Worm (Caenorhabditis elegans) whole organism, L2 larva: ENCODE measurements around the gene F21D9.4.
"Not testable (repeated sequence)": the region's sequence is repeated elsewhere in the genome, so short reads cannot be mapped to it uniquely, and the experiment has no call there.

ENCODE experiments used
- C34F6.9 ChIP-seq: fragments of 150-350 bp; optimal IDR thresholded peaks from 2 replicates; lab custom pipeline; 2014; ENCODE audit warnings: missing biosample characterization, missing genetic modification characterization
- F13H6.1 ChIP-seq: sonication (generic microtip); optimal IDR thresholded peaks from 2 replicates; lab custom pipeline; 2016; ENCODE audit warnings: missing genetic modification characterization, missing compliant biosample characterization
- R02D3.7 ChIP-seq: fragments of 150-350 bp; optimal IDR thresholded peaks from 2 replicates; lab custom pipeline; 2014; ENCODE audit warnings: missing biosample characterization, missing genetic modification characterization
- Y55F3AM.14 ChIP-seq: fragments of 200-800 bp; sonication (Bioruptor generic); optimal IDR thresholded peaks from 2 replicates; lab custom pipeline; 2018; ENCODE audit warnings: mild to moderate bottlenecking, missing genetic modification characterization, missing compliant biosample characterization
- aly-2 ChIP-seq: fragments of 150-350 bp; optimal IDR thresholded peaks from 2 replicates; lab custom pipeline; 2014; ENCODE audit warnings: missing biosample characterization, missing genetic modification characterization
- ama-1 ChIP-seq: fragments of 150-350 bp; optimal IDR thresholded peaks from 2 replicates; lab custom pipeline; 2018; ENCODE audit warnings: inconsistent platforms
- blmp-1 ChIP-seq: sonication (generic microtip); optimal IDR thresholded peaks from 2 replicates; lab custom pipeline; 2017; ENCODE audit warnings: missing genetic modification characterization, mild to moderate bottlenecking, missing compliant biosample characterization, antibody characterized with exemption, moderate library complexity; ENCODE audit not compliant: insufficient read depth
- ceh-16 ChIP-seq: fragments of 150-350 bp; optimal IDR thresholded peaks from 2 replicates; lab custom pipeline; 2014; ENCODE audit warnings: missing biosample characterization, missing genetic modification characterization
- crh-2 ChIP-seq: sonication (generic microtip); optimal IDR thresholded peaks from 2 replicates; lab custom pipeline; 2017; ENCODE audit warnings: missing biosample characterization, missing genetic modification characterization
- dmd-4 ChIP-seq: sonication (generic microtip); optimal IDR thresholded peaks from 2 replicates; lab custom pipeline; 2017; ENCODE audit warnings: missing biosample characterization, missing genetic modification characterization
- egl-27 ChIP-seq: sonication (generic microtip); optimal IDR thresholded peaks from 3 replicates; lab custom pipeline; 2017; ENCODE audit warnings: missing biosample characterization, missing genetic modification reagents, missing genetic modification characterization
- elt-1 ChIP-seq: fragments of 150-350 bp; optimal IDR thresholded peaks from 2 replicates; lab custom pipeline; 2014; ENCODE audit warnings: missing biosample characterization, missing genetic modification characterization
- elt-3 ChIP-seq: sonication (generic microtip); optimal IDR thresholded peaks from 2 replicates; lab custom pipeline; 2017; ENCODE audit warnings: missing biosample characterization, missing genetic modification characterization
- fos-1 ChIP-seq: fragments of 150-350 bp; optimal IDR thresholded peaks from 2 replicates; lab custom pipeline; 2014; ENCODE audit warnings: missing biosample characterization, missing genetic modification characterization
- gmeb-1 ChIP-seq: fragments of 150-350 bp; optimal IDR thresholded peaks from 2 replicates; lab custom pipeline; 2014; ENCODE audit warnings: missing biosample characterization, missing genetic modification characterization
- lin-13 ChIP-seq: fragments of 150-350 bp; optimal IDR thresholded peaks from 2 replicates; lab custom pipeline; 2014; ENCODE audit warnings: missing biosample characterization, missing genetic modification reagents, missing genetic modification characterization
- lin-39 ChIP-seq: fragments of 150-350 bp; optimal IDR thresholded peaks from 2 replicates; lab custom pipeline; 2014; ENCODE audit warnings: missing biosample characterization, missing genetic modification reagents, missing genetic modification characterization
- lsy-2 ChIP-seq, 2 experiments: fragments of 150-350 bp in 1 of 2; sonication (generic microtip) in 1 of 2; optimal IDR thresholded peaks; 2 replicates each; lab custom pipeline; 2014 to 2017; ENCODE audit warnings: missing biosample characterization in 2 of 2, missing genetic modification characterization in 2 of 2
- mbf-1 ChIP-seq: sonication (generic microtip); optimal IDR thresholded peaks from 2 replicates; lab custom pipeline; 2017; ENCODE audit warnings: missing biosample characterization, missing genetic modification characterization
- mdl-1 ChIP-seq, 2 experiments: fragments of 150-350 bp in 1 of 2; sonication (generic microtip) in 1 of 2; optimal IDR thresholded peaks; 2 replicates each; lab custom pipeline; 2017; ENCODE audit warnings: missing biosample characterization in 2 of 2, missing genetic modification characterization in 2 of 2
- nhr-10 ChIP-seq: sonication (generic microtip); optimal IDR thresholded peaks from 2 replicates; lab custom pipeline; 2017; ENCODE audit warnings: missing biosample characterization, missing genetic modification characterization
- nhr-11 ChIP-seq: fragments of 150-350 bp; optimal IDR thresholded peaks from 2 replicates; lab custom pipeline; 2014; ENCODE audit warnings: missing biosample characterization, missing genetic modification characterization
- nhr-12 ChIP-seq: fragments of 150-350 bp; optimal IDR thresholded peaks from 2 replicates; lab custom pipeline; 2014; ENCODE audit warnings: missing biosample characterization, missing genetic modification characterization
- nhr-129 ChIP-seq: fragments of 150-350 bp; optimal IDR thresholded peaks from 2 replicates; lab custom pipeline; 2014; ENCODE audit warnings: missing biosample characterization, missing genetic modification characterization
- nhr-21 ChIP-seq: fragments of 150-350 bp; optimal IDR thresholded peaks from 2 replicates; lab custom pipeline; 2014; ENCODE audit warnings: missing biosample characterization, missing genetic modification characterization
- nhr-23 ChIP-seq: fragments of 150-350 bp; optimal IDR thresholded peaks from 2 replicates; lab custom pipeline; 2014; ENCODE audit warnings: missing biosample characterization, missing genetic modification reagents, missing genetic modification characterization
- nhr-6 ChIP-seq: fragments of 150-350 bp; optimal IDR thresholded peaks from 2 replicates; lab custom pipeline; 2014; ENCODE audit warnings: missing biosample characterization, missing genetic modification characterization
- nhr-77 ChIP-seq: fragments of 150-350 bp; optimal IDR thresholded peaks from 2 replicates; lab custom pipeline; 2014; ENCODE audit warnings: missing biosample characterization, missing genetic modification characterization
- peb-1 ChIP-seq: fragments of 150-350 bp; optimal IDR thresholded peaks from 2 replicates; lab custom pipeline; 2014; ENCODE audit warnings: missing biosample characterization, missing genetic modification characterization
- sem-4 ChIP-seq: fragments of 150-350 bp; optimal IDR thresholded peaks from 2 replicates; lab custom pipeline; 2014; ENCODE audit warnings: missing biosample characterization, missing genetic modification reagents, missing genetic modification characterization
- skn-1 ChIP-seq: sonication (generic microtip); optimal IDR thresholded peaks from 2 replicates; lab custom pipeline; 2017; ENCODE audit warnings: missing biosample characterization, missing genetic modification characterization
- snpc-4 ChIP-seq: fragments of 150-350 bp; optimal IDR thresholded peaks from 2 replicates; lab custom pipeline; 2014; ENCODE audit warnings: missing biosample characterization, missing genetic modification characterization
- unc-55 ChIP-seq: fragments of 150-350 bp; sonication (generic microtip); optimal IDR thresholded peaks from 3 replicates; lab custom pipeline; 2014; ENCODE audit warnings: missing biosample characterization, missing genetic modification reagents, missing genetic modification characterization
- unc-62 ChIP-seq: fragments of 150-350 bp; optimal IDR thresholded peaks from 2 replicates; lab custom pipeline; 2014; ENCODE audit warnings: missing biosample characterization, missing genetic modification reagents, missing genetic modification characterization
- zag-1 ChIP-seq: fragments of 150-350 bp; optimal IDR thresholded peaks from 2 replicates; lab custom pipeline; 2014; ENCODE audit warnings: missing biosample characterization, missing genetic modification characterization
- ztf-1 ChIP-seq: fragments of 200-800 bp; sonication (Bioruptor generic); conservative IDR thresholded peaks from 2 replicates; pipeline ENCODE4 v1.3.6; 2022; ENCODE audit warnings: missing genetic modification characterization, missing compliant biosample characterization
- ztf-11 ChIP-seq: sonication (generic microtip); optimal IDR thresholded peaks from 2 replicates; lab custom pipeline; 2017; ENCODE audit warnings: missing biosample characterization, missing genetic modification characterization
- ztf-4 ChIP-seq: fragments of 150-350 bp; optimal IDR thresholded peaks from 2 replicates; lab custom pipeline; 2014; ENCODE audit warnings: missing biosample characterization, missing genetic modification characterization

Gene F21D9.4

DNA sequence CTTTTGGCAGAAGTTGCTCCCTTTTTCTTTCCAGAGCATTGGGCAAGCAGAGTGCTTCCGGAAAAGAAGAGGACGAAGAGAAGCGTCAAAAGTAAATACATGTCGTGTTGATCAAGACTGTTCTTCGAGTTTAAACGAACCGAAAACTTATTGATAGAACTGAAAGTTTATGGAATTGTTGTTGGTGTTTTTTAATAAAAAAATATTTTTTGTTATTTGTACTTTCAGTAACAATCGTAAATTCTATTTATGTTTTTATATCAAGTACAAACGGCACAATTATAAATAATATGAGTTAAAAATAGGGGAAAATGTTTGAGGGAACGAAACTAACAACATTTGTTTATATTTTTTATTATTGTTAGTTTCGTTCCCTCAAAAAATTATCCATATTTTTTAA lies 4.0 kb downstream of the F21D9.4 start, which contains the start of gene F21D9.3:
Gene F21D9.3, minus strand, starts transcription at position 101 of the 400 bp plus-strand sequence.
- TF ChIP-seq elt-1 (no peak), sem-4 (tag; lab: Kevin White, UChicago) (no peak), mdl-1 (tag; optimal IDR thresholded peaks at IDR 0.05; lab: Kevin White, UChicago) (no peak), aly-2 (tag; lab: Kevin White, UChicago) (no peak), ztf-4 (no peak), dmd-4 (no peak), nhr-11 (no peak)

DNA sequence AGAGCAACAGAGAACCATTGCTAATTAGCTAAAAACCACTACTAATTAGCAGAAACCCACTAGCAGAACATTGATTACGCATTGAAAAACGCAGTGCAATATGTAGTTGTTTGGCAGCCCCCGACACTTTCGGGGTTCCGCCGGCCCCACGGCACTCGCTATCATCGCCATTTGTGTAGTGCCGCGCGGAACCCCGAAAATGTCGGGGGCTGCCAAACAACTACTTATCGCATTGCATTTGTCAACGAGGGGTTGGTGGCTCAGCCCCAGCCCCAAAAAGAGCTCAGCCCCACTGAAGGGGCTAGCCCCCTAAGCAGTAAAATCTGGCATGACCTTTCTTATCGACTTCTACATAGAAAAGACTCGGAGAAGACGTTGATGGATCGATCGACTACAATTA lies 5.8 kb downstream of the F21D9.4 start:
- no peak for TF ChIP-seq snpc-4
- no peak for TF ChIP-seq nhr-11
- no peak for TF ChIP-seq zag-1
- TF ChIP-seq elt-3: no peak
- no peak for TF ChIP-seq nhr-77 (tag; lab: Kevin White, UChicago)
- TF ChIP-seq blmp-1 (tag; lab: Kevin White, UChicago): no peak
- no peak for TF ChIP-seq C34F6.9 (tag; lab: Kevin White, UChicago)
- TF ChIP-seq, all 48 proteins: peak for 0

DNA sequence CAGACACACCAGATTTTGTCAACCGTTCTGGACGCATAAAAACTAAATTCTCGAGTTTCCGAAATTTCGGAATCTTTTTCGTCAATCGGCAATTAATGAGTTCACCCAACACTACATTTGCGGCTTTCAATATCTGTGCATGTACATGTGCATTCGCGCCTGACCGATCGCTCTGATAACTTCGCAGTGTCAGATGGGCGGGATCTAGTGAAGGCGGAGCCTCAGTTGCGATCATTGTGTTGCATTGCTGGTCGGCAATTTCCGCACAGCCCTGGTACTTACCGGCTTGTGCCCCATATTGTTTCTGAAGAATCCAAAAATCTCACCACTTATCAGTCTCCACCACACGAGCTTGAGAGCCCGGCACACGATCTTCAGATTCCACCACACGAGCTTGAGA lies 7.1 kb downstream of the F21D9.4 start:
- no peak for TF ChIP-seq F13H6.1 (tag; lab: Kevin White, UChicago)
- TF ChIP-seq egl-27: no peak
- no peak for TF ChIP-seq nhr-21
- no peak for TF ChIP-seq unc-55 (GFP tag; lab: Kevin White, UChicago)
- TF ChIP-seq fos-1: no peak
- TF ChIP-seq snpc-4: no peak
- TF ChIP-seq zag-1: no peak
- TF ChIP-seq nhr-10 (tag; lab: Kevin White, UChicago): no peak
- no peak for TF ChIP-seq mbf-1
- no peak for TF ChIP-seq ztf-1 (GFP tag; lab: Robert Waterston, UW)
- no peak for TF ChIP-seq R02D3.7
- no peak for TF ChIP-seq nhr-6
- no peak for TF ChIP-seq crh-2
- no peak for TF ChIP-seq peb-1 (tag; lab: Kevin White, UChicago)
- TF ChIP-seq skn-1: no peak
- no peak for TF ChIP-seq Y55F3AM.14 (GFP tag; lab: Kevin White, UChicago)
- no peak for TF ChIP-seq dmd-4
- TF ChIP-seq ceh-16 (tag; lab: Kevin White, UChicago): no peak

DNA sequence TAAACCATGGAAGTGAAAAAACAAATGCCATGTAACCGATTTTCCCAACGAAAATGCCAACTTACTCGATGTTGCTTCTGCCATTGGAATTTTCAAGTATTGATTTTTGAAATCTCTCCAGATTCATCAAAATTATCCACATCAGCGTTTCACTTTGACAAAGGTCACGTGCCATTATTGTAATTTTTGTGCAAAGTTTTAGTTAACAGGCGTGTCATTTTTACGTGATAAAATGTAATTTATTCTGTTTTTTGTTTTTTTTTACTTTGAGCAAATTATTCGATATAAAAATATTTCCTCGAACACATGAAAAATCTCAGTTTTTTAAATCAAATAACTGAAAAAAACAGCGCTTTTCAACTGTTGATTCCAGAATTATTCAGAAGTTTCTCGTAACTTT lies 8.7 kb downstream of the F21D9.4 start, which contains the start of gene F21D9.2:
Gene F21D9.2, minus strand, starts transcription at position 101 of the 400 bp plus-strand sequence.
- TF ChIP-seq ama-1 (lab: Kevin White, UChicago) (no peak), egl-27 (no peak), C34F6.9 (tag; lab: Kevin White, UChicago) (no peak), lin-39 (no peak), F13H6.1 (tag; lab: Kevin White, UChicago) (no peak), nhr-23 (tag; lab: Kevin White, UChicago) (no peak), ztf-1 (GFP tag; lab: Robert Waterston, UW) (no peak), unc-55 (GFP tag; lab: Kevin White, UChicago) (no peak), mbf-1 (no peak), nhr-129 (tag; lab: Kevin White, UChicago) (no peak), lin-13 (GFP tag; lab: Kevin White, UChicago) (no peak), nhr-11 (no peak), gmeb-1 (tag; lab: Kevin White, UChicago) (no peak), unc-62 (GFP tag; lab: Kevin White, UChicago) (no peak), aly-2 (tag; lab: Kevin White, UChicago) (no peak), ceh-16 (tag; lab: Kevin White, UChicago) (no peak), nhr-12 (no peak), lsy-2 (tag; optimal IDR thresholded peaks at IDR 0.05; lab: Kevin White, UChicago) (no peak), nhr-21 (no peak)

DNA sequence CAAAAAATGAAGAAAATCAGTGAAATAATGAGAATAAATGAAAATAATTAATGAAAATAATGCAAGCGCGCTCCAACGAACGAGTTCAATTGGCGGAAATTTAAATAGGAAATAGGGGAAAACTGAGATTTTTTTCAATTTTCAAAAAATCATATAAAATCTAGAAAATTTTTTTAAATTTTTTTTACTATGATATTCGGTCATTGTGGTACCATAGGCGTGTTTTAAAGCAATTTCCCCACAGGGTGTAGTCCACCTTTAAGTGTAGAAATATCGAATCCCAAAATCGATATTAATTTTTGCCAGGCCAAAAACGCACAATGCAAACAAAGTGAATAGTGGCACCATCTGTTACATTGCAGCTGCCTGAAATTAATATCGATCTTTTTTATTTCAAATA lies 10.5 kb downstream of the F21D9.4 start, which contains the start of gene F21D9.1:
Gene F21D9.1, plus strand, starts transcription at position 301 of the 400 bp plus-strand sequence.
- not testable (repeated sequence) for TF ChIP-seq ztf-11 (tag; lab: Kevin White, UChicago); sem-4 (tag; lab: Kevin White, UChicago); elt-3
